Fruit fly (Drosophila melanogaster): ENCODE measurements around the gene Rpp14b.

The Rpp14b gene

dm6 chr3R:30101389-30101935, 45.7 kb downstream of the Rpp14b start (continued):
- TF ChIP-seq CG11762 (GFP tag; optimal IDR thresholded peaks at IDR 0.05; ENCODE audit: insufficient read depth) (no peak), svp (GFP tag) (peak; percentile 93), CG9139 (GFP tag; optimal IDR thresholded peaks at IDR 0.05) (no peak), OdsH (GFP tag; optimal IDR thresholded peaks at IDR 0.05) (peak; percentile 44), Lpt (GFP tag; optimal IDR thresholded peaks at IDR 0.05) (no peak), CG11902 (GFP tag; optimal IDR thresholded peaks at IDR 0.05) (no peak), CG6808 (GFP tag; optimal IDR thresholded peaks at IDR 0.05) (no peak), Sox15 (GFP tag; optimal IDR thresholded peaks at IDR 0.05) (peak; percentile 6), CG8632 (GFP tag; optimal IDR thresholded peaks at IDR 0.05) (peak; percentile 25), CG7368 (GFP tag; optimal IDR thresholded peaks at IDR 0.05) (no peak), CG31627 (GFP tag; optimal IDR thresholded peaks at IDR 0.05) (peak; percentile 31), fd59A (GFP tag; optimal IDR thresholded peaks at IDR 0.05) (no peak), CG8319 (GFP tag; optimal IDR thresholded peaks at IDR 0.05) (peak; percentile 15), Eip75B (GFP tag; optimal IDR thresholded peaks at IDR 0.05) (no peak), acj6 (GFP tag; optimal IDR thresholded peaks at IDR 0.05) (peak; percentile 39), Hr4 (GFP tag; optimal IDR thresholded peaks at IDR 0.05) (peak; percentile 43), CG6792 (GFP tag; optimal IDR thresholded peaks at IDR 0.05) (no peak), net (GFP tag; optimal IDR thresholded peaks at IDR 0.05) (no peak), Sox102F (GFP tag; optimal IDR thresholded peaks at IDR 0.05) (no peak), Smox (GFP tag; optimal IDR thresholded peaks at IDR 0.05) (no peak), CG6854 (GFP tag; optimal IDR thresholded peaks at IDR 0.05) (no peak), CG11294 (GFP tag; IDR thresholded peaks at IDR 0.05) (0 out of 2 replicates have a peak, but pooled peaks have one; percentile 16), CG32006 (GFP tag; optimal IDR thresholded peaks at IDR 0.05) (peak; percentile 46), CG3032 (tag; optimal IDR thresholded peaks at IDR 0.05) (peak; percentile 18), CG1621 (tag; optimal IDR thresholded peaks at IDR 0.05) (peak; percentile 21), cyc (GFP tag; optimal IDR thresholded peaks at IDR 0.05) (no peak)

dm6 chr3R:30102806-30103619, 47.3 kb downstream of the Rpp14b start:
- TF ChIP-seq vri (GFP tag; optimal IDR thresholded peaks at IDR 0.05) (peak; percentile 84), CG6163 (GFP tag; IDR thresholded peaks at IDR 0.05) (peak; percentile 32; the same call in 1 of the 3 replicates), esn (GFP tag; optimal IDR thresholded peaks at IDR 0.05) (peak; percentile 11), Eip78C (GFP tag) (peak; percentile 73), ss (GFP tag; optimal IDR thresholded peaks at IDR 0.05) (no peak), fkh (GFP tag; optimal IDR thresholded peaks at IDR 0.05) (peak; percentile 21), CG6276 (GFP tag; optimal IDR thresholded peaks at IDR 0.05) (no peak), CG1621 (tag; optimal IDR thresholded peaks at IDR 0.05) (peak; percentile 40), svp (GFP tag) (peak; percentile 97), CG10631 (GFP tag; optimal IDR thresholded peaks at IDR 0.05) (no peak), CG8119 (GFP tag; IDR thresholded peaks at IDR 0.05) (no peak), CG3919 (GFP tag; optimal IDR thresholded peaks at IDR 0.05) (peak; percentile 18)

dm6 chr3R:30104912-30105510, 49.3 kb downstream of the Rpp14b start:
- no peak for TF ChIP-seq cyc (GFP tag; optimal IDR thresholded peaks at IDR 0.05)
- peak; percentile 74 for TF ChIP-seq vri (GFP tag; optimal IDR thresholded peaks at IDR 0.05)
- TF ChIP-seq Gug (GFP tag; IDR thresholded peaks at IDR 0.05), result no peak
- no peak for TF ChIP-seq CG8119 (GFP tag; IDR thresholded peaks at IDR 0.05)
- no peak for TF ChIP-seq CG6163 (GFP tag; IDR thresholded peaks at IDR 0.05)
- no peak for TF ChIP-seq CG11762 (GFP tag; optimal IDR thresholded peaks at IDR 0.05; ENCODE audit: insufficient read depth)
- no peak for TF ChIP-seq pdm3 (GFP tag; optimal IDR thresholded peaks at IDR 0.05)
- no peak for TF ChIP-seq CG3919 (GFP tag; optimal IDR thresholded peaks at IDR 0.05)
- no peak for TF ChIP-seq Sox15 (GFP tag; optimal IDR thresholded peaks at IDR 0.05)
- TF ChIP-seq svp (GFP tag), result peak; percentile 30
- TF ChIP-seq topi (GFP tag; optimal IDR thresholded peaks at IDR 0.05), result no peak
- TF ChIP-seq Sox102F (GFP tag; optimal IDR thresholded peaks at IDR 0.05), result no peak

All from whole organism, prepupa.